Fruit fly (Drosophila melanogaster): Measurements from ENCODE around the gene TSG101.
A peak's percentile ranks its signal among the peaks of the same experiment; 100 is the strongest.

The TSG101 gene

DNA sequence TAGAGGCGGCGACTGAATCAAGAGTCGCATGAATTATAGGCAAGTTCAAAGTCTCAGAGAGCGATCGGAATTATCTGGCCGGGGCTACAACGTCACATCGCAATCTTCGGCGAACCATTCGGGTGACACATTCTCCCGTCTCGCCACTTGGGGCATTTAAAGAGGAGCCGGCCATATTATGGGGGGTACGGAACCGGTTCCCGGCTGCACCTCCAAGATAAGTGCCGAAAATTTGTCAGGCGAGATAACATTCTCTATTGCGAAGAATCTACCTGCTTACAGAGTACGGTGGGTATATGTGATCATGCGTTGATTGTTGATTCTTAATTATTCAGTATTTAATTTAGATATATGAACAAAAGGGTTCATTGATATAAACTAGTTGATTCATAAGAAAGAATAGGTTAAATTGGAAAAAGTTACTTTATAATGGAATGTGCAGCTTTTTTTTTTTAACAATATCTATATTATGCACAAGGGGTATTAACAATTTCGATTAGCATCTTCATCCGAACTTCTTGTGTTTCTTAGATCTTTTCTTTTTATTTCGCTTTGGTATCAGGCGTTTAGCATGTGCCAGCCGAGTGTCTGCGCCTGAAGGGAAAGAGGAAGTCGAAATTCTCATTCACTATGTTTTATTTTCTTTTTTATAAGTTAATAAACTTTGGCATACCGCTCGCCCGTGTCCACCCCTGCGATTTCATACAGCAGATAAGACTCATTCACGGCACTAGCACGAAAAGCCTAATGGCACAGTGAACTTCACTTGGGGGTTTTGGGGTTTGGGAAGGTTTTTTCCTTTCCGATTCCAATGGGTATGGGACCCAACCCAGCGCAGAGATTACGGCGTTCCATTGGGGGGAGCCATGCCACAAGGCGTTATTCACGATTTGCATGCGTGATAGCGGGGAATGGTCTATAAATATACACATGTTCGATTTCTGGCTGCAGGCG is 40.3 kb upstream of the TSG101 start (continued):
- TF ChIP-seq slp2 (GFP tag; optimal IDR thresholded peaks at IDR 0.05) (no peak), CG33213 (GFP tag; optimal IDR thresholded peaks at IDR 0.05) (no peak), sug (tag; optimal IDR thresholded peaks at IDR 0.05) (peak; percentile 89), CG6683 (GFP tag; optimal IDR thresholded peaks at IDR 0.05) (no peak), CG11456 (GFP tag; IDR thresholded peaks at IDR 0.05) (no peak), YL-1 (GFP tag; optimal IDR thresholded peaks at IDR 0.05) (no peak), CG5180 (GFP tag; optimal IDR thresholded peaks at IDR 0.05) (no peak), CG3995 (GFP tag; optimal IDR thresholded peaks at IDR 0.05) (no peak), nau (GFP tag; optimal IDR thresholded peaks at IDR 0.05) (peak; percentile 40), Deaf1 (tag; optimal IDR thresholded peaks at IDR 0.05) (peak; percentile 73), Kr (GFP tag; optimal IDR thresholded peaks at IDR 0.05) (no peak), H2.0 (GFP tag; IDR thresholded peaks at IDR 0.05) (no peak), Bdp1 (GFP tag; optimal IDR thresholded peaks at IDR 0.05) (no peak), slou (GFP tag; optimal IDR thresholded peaks at IDR 0.05) (peak; percentile 38), cwo (GFP tag; optimal IDR thresholded peaks at IDR 0.05) (peak; percentile 87), mirr (GFP tag; optimal IDR thresholded peaks at IDR 0.05) (peak; percentile 37), CoRest (tag; optimal IDR thresholded peaks at IDR 0.05) (peak; percentile 60), CG31388 (GFP tag; optimal IDR thresholded peaks at IDR 0.05) (no peak), ara (GFP tag; IDR thresholded peaks at IDR 0.05) (no peak), CG18476 (GFP tag; optimal IDR thresholded peaks at IDR 0.05) (peak; percentile 52), tgo (GFP tag; IDR thresholded peaks at IDR 0.05) (no peak), gcm (GFP tag; optimal IDR thresholded peaks at IDR 0.05) (no peak), CG15269 (tag; optimal IDR thresholded peaks at IDR 0.05) (peak; percentile 25), zen2 (GFP tag; IDR thresholded peaks at IDR 0.05; ENCODE audit: partially characterized antibody) (no peak), CG17385 (GFP tag; optimal IDR thresholded peaks at IDR 0.05) (peak; percentile 29), prd (optimal IDR thresholded peaks at IDR 0.05) (no peak), prd (GFP tag; IDR thresholded peaks at IDR 0.05) (peak; percentile 66), CG11696 (GFP tag; IDR thresholded peaks at IDR 0.05) (no peak), CG10321 (GFP tag; IDR thresholded peaks at IDR 0.05) (no peak), NC2α (GFP tag; optimal IDR thresholded peaks at IDR 0.05) (no peak), Jarid2 (GFP tag; optimal IDR thresholded peaks at IDR 0.05) (no peak), Gug (GFP tag; IDR thresholded peaks at IDR 0.05) (no peak), en (GFP tag; optimal IDR thresholded peaks at IDR 0.05) (no peak), CG7372 (GFP tag; IDR thresholded peaks at IDR 0.05) (no peak; the same call in 1 of the 2 replicates), Hand (GFP tag; optimal IDR thresholded peaks at IDR 0.05) (no peak), klu (GFP tag; IDR thresholded peaks at IDR 0.05) (no peak), CG10147 (GFP tag; optimal IDR thresholded peaks at IDR 0.05) (no peak), wor (GFP tag; IDR thresholded peaks at IDR 0.05) (no peak), GATAe (GFP tag; conservative IDR thresholded peaks at IDR 0.05) (no peak), CG8359 (GFP tag; optimal IDR thresholded peaks at IDR 0.05; ENCODE audit: borderline replicate concordance) (peak; percentile 23), CG30403 (GFP tag; optimal IDR thresholded peaks at IDR 0.05) (peak; percentile 60), CG9876 (GFP tag; optimal IDR thresholded peaks at IDR 0.05) (no peak), oc (tag; optimal IDR thresholded peaks at IDR 0.05) (no peak), Camta (GFP tag; optimal IDR thresholded peaks at IDR 0.05) (no peak), slbo (GFP tag; IDR thresholded peaks at IDR 0.05) (peak; percentile 47), pum (GFP tag; optimal IDR thresholded peaks at IDR 0.05) (no peak), sc (optimal IDR thresholded peaks at IDR 0.05) (no peak), sc (GFP tag; optimal IDR thresholded peaks at IDR 0.05) (peak; percentile 44), CG13123 (GFP tag; optimal IDR thresholded peaks at IDR 0.05) (no peak), CG3163 (GFP tag; optimal IDR thresholded peaks at IDR 0.05) (no peak)
